Worm (Caenorhabditis elegans) whole organism, L4 larva: ENCODE results near the gene T20B12.4.

ENCODE experiments used
- F26F4.8 ChIP-seq: fragments of 200-800 bp; sonication (Bioruptor generic); conservative IDR thresholded peaks from 2 replicates; pipeline ENCODE4 v1.3.6; 2022; ENCODE audit warnings: missing genetic modification characterization, missing compliant biosample characterization
- ama-1 ChIP-seq: fragments of 150-350 bp; optimal IDR thresholded peaks from 2 replicates; lab custom pipeline; 2014; ENCODE audit warnings: inconsistent platforms, mixed read lengths
- attf-4 ChIP-seq: sonication (generic microtip); optimal IDR thresholded peaks from 3 replicates; lab custom pipeline; 2017; ENCODE audit warnings: missing biosample characterization, missing genetic modification characterization
- ceh-32 ChIP-seq: sonication (generic microtip); optimal IDR thresholded peaks from 2 replicates; lab custom pipeline; 2016; ENCODE audit warnings: mild to moderate bottlenecking, missing genetic modification characterization, missing compliant biosample characterization; ENCODE audit not compliant: poor library complexity
- ceh-44 ChIP-seq: fragments of 200-800 bp; sonication (Bioruptor generic); IDR thresholded peaks from 2 replicates; pipeline ENCODE4 v1.3.6; 2022; ENCODE audit warnings: missing genetic modification reagents, missing genetic modification characterization, missing compliant biosample characterization
- daf-19 ChIP-seq: fragments of 200-800 bp; sonication (Bioruptor generic); conservative IDR thresholded peaks from 2 replicates; pipeline ENCODE4 v1.3.6; 2022; ENCODE audit warnings: missing genetic modification characterization, missing compliant biosample characterization
- jun-1 ChIP-seq: fragments of 150-350 bp; optimal IDR thresholded peaks from 2 replicates; lab custom pipeline; 2014; ENCODE audit warnings: missing biosample characterization, missing genetic modification reagents, missing genetic modification characterization
- lin-39 ChIP-seq: fragments of 150-350 bp; optimal IDR thresholded peaks from 2 replicates; lab custom pipeline; 2014; ENCODE audit warnings: missing biosample characterization, missing genetic modification reagents, missing genetic modification characterization
- nhr-11 ChIP-seq: fragments of 150-350 bp; optimal IDR thresholded peaks from 2 replicates; lab custom pipeline; 2014; ENCODE audit warnings: missing biosample characterization, missing genetic modification characterization
- nhr-237 ChIP-seq: sonication (generic microtip); optimal IDR thresholded peaks from 2 replicates; lab custom pipeline; 2017; ENCODE audit warnings: missing biosample characterization, missing genetic modification characterization
- nhr-25 ChIP-seq: sonication (generic microtip); optimal IDR thresholded peaks from 2 replicates; lab custom pipeline; 2017; ENCODE audit warnings: missing genetic modification characterization, mild to moderate bottlenecking, missing compliant biosample characterization, antibody characterized with exemption, moderate library complexity, borderline replicate concordance; ENCODE audit not compliant: insufficient read depth
- ztf-11 ChIP-seq: fragments of 150-350 bp; optimal IDR thresholded peaks from 2 replicates; lab custom pipeline; 2014; ENCODE audit warnings: missing biosample characterization, missing genetic modification characterization

DNA sequence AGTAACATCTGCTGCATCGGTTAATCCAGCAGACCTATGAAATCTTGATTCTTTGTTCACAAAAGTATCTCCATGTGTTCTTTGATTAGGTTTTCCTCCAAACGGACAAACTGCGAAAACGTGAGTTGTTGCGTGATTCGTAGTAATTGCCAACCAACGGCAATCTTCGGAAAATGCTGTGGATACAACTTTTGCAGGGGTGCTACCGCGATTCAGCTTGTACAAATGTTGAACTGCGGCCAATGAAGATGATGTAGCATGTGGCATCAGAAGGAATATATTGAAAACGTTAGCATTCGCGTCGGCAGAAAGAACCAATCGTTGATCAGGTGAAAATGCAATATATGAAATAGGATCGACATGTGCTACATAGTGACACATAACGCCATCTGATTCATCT lies 35.8 kb upstream of the T20B12.4 start:
- TF ChIP-seq lin-39 (tag; lab: Kevin White, UChicago) = no peak
- no peak for TF ChIP-seq ztf-11 (tag; lab: Kevin White, UChicago)
- TF ChIP-seq nhr-237 (tag; lab: Kevin White, UChicago) = no peak
- no peak for TF ChIP-seq ama-1 (lab: Kevin White, UChicago)
- TF ChIP-seq jun-1 = no peak
- TF ChIP-seq ceh-32 = no peak
- no peak for TF ChIP-seq nhr-25 (tag; lab: Kevin White, UChicago)
- TF ChIP-seq F26F4.8 = no peak
- TF ChIP-seq attf-4 (tag; lab: Kevin White, UChicago) = no peak
- no peak for TF ChIP-seq daf-19 (GFP tag; lab: Robert Waterston, UW)
- TF ChIP-seq nhr-11 (tag; lab: Kevin White, UChicago) = no peak
- TF ChIP-seq ceh-44 (GFP tag; lab: Robert Waterston, UW) = no peak
